Worm (Caenorhabditis elegans) whole organism, L1 larva: ENCODE data around the gene srd-38.
A peak's percentile ranks its signal among the peaks of the same experiment; 100 is the strongest.

Source experiments
- C04F5.9 ChIP-seq: sonication (generic microtip); optimal IDR thresholded peaks from 2 replicates; lab custom pipeline; 2016; ENCODE audit warnings: missing genetic modification characterization, missing compliant biosample characterization
- C34B4.2 ChIP-seq: sonication (generic microtip); optimal IDR thresholded peaks from 2 replicates; lab custom pipeline; 2017; ENCODE audit warnings: mild to moderate bottlenecking, missing genetic modification characterization, missing compliant biosample characterization
- aha-1 ChIP-seq: fragments of 150-350 bp; optimal IDR thresholded peaks from 2 replicates; lab custom pipeline; 2014; ENCODE audit warnings: missing biosample characterization, missing genetic modification characterization
- aly-2 ChIP-seq: fragments of 150-350 bp; optimal IDR thresholded peaks from 2 replicates; lab custom pipeline; 2014; ENCODE audit warnings: missing biosample characterization, missing genetic modification characterization
- ceh-63 ChIP-seq: fragments of 200-800 bp; sonication (Bioruptor generic); optimal IDR thresholded peaks from 2 replicates; lab custom pipeline; 2018; ENCODE audit warnings: mild to moderate bottlenecking, missing genetic modification characterization, missing compliant biosample characterization
- ceh-8 ChIP-seq: fragments of 200-800 bp; sonication (Bioruptor generic); optimal IDR thresholded peaks from 2 replicates; lab custom pipeline; 2018; ENCODE audit warnings: mild to moderate bottlenecking, missing genetic modification characterization, moderate library complexity, missing compliant biosample characterization
- ceh-82 ChIP-seq, 3 experiments: fragments of 150-350 bp in 1 of 3; sonication (generic microtip) in 2 of 3; optimal IDR thresholded peaks; 2 replicates each; lab custom pipeline; 2014 to 2017; ENCODE audit warnings: missing biosample characterization in 3 of 3, missing genetic modification characterization in 3 of 3
- ces-1 ChIP-seq: fragments of 150-350 bp; optimal IDR thresholded peaks from 2 replicates; lab custom pipeline; 2014; ENCODE audit warnings: missing biosample characterization, missing genetic modification reagents, missing genetic modification characterization
- dsc-1 ChIP-seq: sonication (generic microtip); optimal IDR thresholded peaks from 2 replicates; lab custom pipeline; 2016; ENCODE audit warnings: mild to moderate bottlenecking, missing genetic modification characterization, missing compliant biosample characterization
- efl-1 ChIP-seq, 4 experiments: fragments of 150-350 bp; optimal IDR thresholded peaks in 3 of 4; peaks in 1 of 4; 1 replicate in 1 of 4; 2 replicates in 3 of 4; lab custom pipeline; 2014; ENCODE audit warnings: missing biosample characterization in 2 of 4, missing genetic modification characterization in 2 of 4, missing genetic modification reagents in 2 of 4
- egl-27 ChIP-seq, 2 experiments: fragments of 150-350 bp in 1 of 2; sonication (generic microtip); optimal IDR thresholded peaks; 3 replicates each; lab custom pipeline; 2017 to 2018; ENCODE audit warnings: missing biosample characterization in 2 of 2, missing genetic modification characterization in 2 of 2, missing genetic modification reagents in 2 of 2
- elt-2 ChIP-seq: sonication (generic microtip); optimal IDR thresholded peaks from 2 replicates; lab custom pipeline; 2016; ENCODE audit warnings: missing genetic modification characterization, mild to moderate bottlenecking, inconsistent platforms, missing compliant biosample characterization, missing genetic modification reagents
- elt-3 ChIP-seq, 6 experiments: fragments of 150-350 bp in 1 of 6; sonication (generic microtip); optimal IDR thresholded peaks; 2 replicates each; lab custom pipeline; 2017 to 2018; ENCODE audit warnings: missing biosample characterization in 6 of 6, missing genetic modification characterization in 6 of 6, inconsistent platforms in 1 of 6
- ets-5 ChIP-seq: fragments of 200-800 bp; sonication (Bioruptor generic); IDR thresholded peaks from 2 replicates; pipeline ENCODE4 v1.3.6; 2022; ENCODE audit warnings: missing genetic modification characterization, missing compliant biosample characterization
- fkh-10 ChIP-seq: sonication (generic microtip); optimal IDR thresholded peaks from 2 replicates; lab custom pipeline; 2017; ENCODE audit warnings: missing biosample characterization, missing genetic modification reagents, missing genetic modification characterization
- fkh-8 ChIP-seq: sonication (generic microtip); optimal IDR thresholded peaks from 2 replicates; lab custom pipeline; 2016; ENCODE audit warnings: mild to moderate bottlenecking, missing genetic modification characterization, missing compliant biosample characterization
- grh-1 ChIP-seq: fragments of 200-800 bp; sonication (Bioruptor generic); IDR thresholded peaks from 2 replicates; pipeline ENCODE4 v1.3.6; 2022; ENCODE audit warnings: missing genetic modification reagents, missing genetic modification characterization, missing compliant biosample characterization
- hlh-17 ChIP-seq: fragments of 200-800 bp; sonication (Bioruptor generic); optimal IDR thresholded peaks from 2 replicates; lab custom pipeline; 2018; ENCODE audit warnings: missing genetic modification characterization, mild to moderate bottlenecking, missing compliant biosample characterization, moderate library complexity, borderline replicate concordance
- hlh-4 ChIP-seq: sonication (generic microtip); optimal IDR thresholded peaks from 2 replicates; lab custom pipeline; 2016; ENCODE audit warnings: mild to moderate bottlenecking, missing genetic modification characterization, missing compliant biosample characterization
- hpl-2 ChIP-seq: fragments of 150-350 bp; optimal IDR thresholded peaks from 2 replicates; lab custom pipeline; 2014; ENCODE audit warnings: missing biosample characterization, missing genetic modification reagents, missing genetic modification characterization
- irx-1 ChIP-seq: sonication (generic microtip); optimal IDR thresholded peaks from 2 replicates; lab custom pipeline; 2016; ENCODE audit warnings: missing genetic modification characterization, missing compliant biosample characterization
- isw-1 ChIP-seq: fragments of 200-800 bp; sonication (Bioruptor generic); IDR thresholded peaks from 2 replicates; pipeline ENCODE4 v1.3.6; 2022; ENCODE audit warnings: missing genetic modification characterization, missing compliant biosample characterization
- jun-1 ChIP-seq: fragments of 150-350 bp; optimal IDR thresholded peaks from 2 replicates; lab custom pipeline; 2014; ENCODE audit warnings: missing biosample characterization, missing genetic modification reagents, missing genetic modification characterization
- lin-13 ChIP-seq: fragments of 150-350 bp; optimal IDR thresholded peaks from 2 replicates; lab custom pipeline; 2014; ENCODE audit warnings: missing biosample characterization, missing genetic modification reagents, missing genetic modification characterization
- lin-14 ChIP-seq: fragments of 200-800 bp; sonication (Bioruptor generic); optimal IDR thresholded peaks from 2 replicates; lab custom pipeline; 2018; ENCODE audit warnings: mild to moderate bottlenecking, missing genetic modification characterization, moderate library complexity, missing compliant biosample characterization
- lin-15B ChIP-seq: fragments of 150-350 bp; sonication (generic microtip); optimal IDR thresholded peaks from 3 replicates; lab custom pipeline; 2014; ENCODE audit warnings: missing biosample characterization, missing genetic modification characterization
- mdl-1 ChIP-seq, 2 experiments: fragments of 150-350 bp; optimal IDR thresholded peaks; 2 replicates each; lab custom pipeline; 2014 to 2017; ENCODE audit warnings: missing biosample characterization in 2 of 2, missing genetic modification characterization in 2 of 2, inconsistent platforms in 1 of 2
- nhr-19 ChIP-seq: fragments of 200-800 bp; sonication (Bioruptor generic); conservative IDR thresholded peaks from 2 replicates; pipeline ENCODE4 v1.3.6; 2022; ENCODE audit warnings: missing genetic modification characterization, missing compliant biosample characterization
- nhr-20 ChIP-seq: sonication (generic microtip); optimal IDR thresholded peaks from 2 replicates; lab custom pipeline; 2016; ENCODE audit warnings: mild to moderate bottlenecking, missing genetic modification characterization, missing compliant biosample characterization
- nhr-237 ChIP-seq: fragments of 150-350 bp; optimal IDR thresholded peaks from 2 replicates; lab custom pipeline; 2014; ENCODE audit warnings: missing biosample characterization, missing genetic modification characterization
- nhr-71 ChIP-seq: sonication (generic microtip); optimal IDR thresholded peaks from 2 replicates; lab custom pipeline; 2016; ENCODE audit warnings: mild to moderate bottlenecking, missing genetic modification characterization, moderate library complexity, missing compliant biosample characterization
- nhr-77 ChIP-seq: fragments of 150-350 bp; optimal IDR thresholded peaks from 2 replicates; lab custom pipeline; 2014; ENCODE audit warnings: missing biosample characterization, missing genetic modification characterization
- nhr-84 ChIP-seq: sonication (generic microtip); optimal IDR thresholded peaks from 2 replicates; lab custom pipeline; 2017; ENCODE audit warnings: missing biosample characterization, missing genetic modification characterization
- nhr-85 ChIP-seq: sonication (generic microtip); peaks from one replicate; lab custom pipeline; 2016; ENCODE audit warnings: missing genetic modification characterization, inconsistent platforms, missing compliant biosample characterization
- nhr-90 ChIP-seq: sonication (generic microtip); optimal IDR thresholded peaks from 2 replicates; lab custom pipeline; 2016; ENCODE audit warnings: mild to moderate bottlenecking, missing genetic modification characterization, missing compliant biosample characterization; ENCODE audit not compliant: poor library complexity
- pax-3 ChIP-seq: fragments of 200-800 bp; sonication (Bioruptor generic); optimal IDR thresholded peaks from 2 replicates; lab custom pipeline; 2018; ENCODE audit warnings: mild to moderate bottlenecking, missing genetic modification characterization, moderate library complexity, missing compliant biosample characterization
- rnt-1 ChIP-seq: sonication (generic microtip); optimal IDR thresholded peaks from 2 replicates; lab custom pipeline; 2016; ENCODE audit warnings: mild to moderate bottlenecking, missing genetic modification characterization, moderate library complexity, missing compliant biosample characterization
- snpc-4 ChIP-seq: fragments of 150-350 bp; optimal IDR thresholded peaks from 2 replicates; lab custom pipeline; 2014; ENCODE audit warnings: missing biosample characterization, missing genetic modification characterization
- snu-23 ChIP-seq: sonication (generic microtip); optimal IDR thresholded peaks from 2 replicates; lab custom pipeline; 2016; ENCODE audit warnings: missing genetic modification characterization, missing compliant biosample characterization
- sptf-1 ChIP-seq: fragments of 150-350 bp; optimal IDR thresholded peaks from 2 replicates; lab custom pipeline; 2014; ENCODE audit warnings: missing biosample characterization, missing genetic modification characterization
- tbx-2 ChIP-seq: sonication (generic microtip); optimal IDR thresholded peaks from 2 replicates; lab custom pipeline; 2016; ENCODE audit warnings: missing genetic modification characterization, missing compliant biosample characterization
- tlp-1 ChIP-seq: fragments of 150-350 bp; optimal IDR thresholded peaks from 2 replicates; lab custom pipeline; 2014; ENCODE audit warnings: missing biosample characterization, missing genetic modification characterization
- unc-30 ChIP-seq: sonication (generic microtip); optimal IDR thresholded peaks from 2 replicates; lab custom pipeline; 2017; ENCODE audit warnings: missing biosample characterization, missing genetic modification characterization
- unc-86 ChIP-seq: sonication (generic microtip); optimal IDR thresholded peaks from 2 replicates; lab custom pipeline; 2016; ENCODE audit warnings: missing genetic modification characterization, missing compliant biosample characterization
- vab-15 ChIP-seq: sonication (generic microtip); optimal IDR thresholded peaks from 2 replicates; lab custom pipeline; 2017; ENCODE audit warnings: missing genotype, mild to moderate bottlenecking, missing genetic modification characterization, missing compliant biosample characterization
- ztf-11 ChIP-seq, 2 experiments: sonication (generic microtip); optimal IDR thresholded peaks; 2 replicates each; lab custom pipeline; 2016 to 2017; ENCODE audit warnings: missing genetic modification characterization in 2 of 2, missing biosample characterization in 1 of 2, missing compliant biosample characterization in 1 of 2

srd-38 gene

ce11 chrX:13331386-13331785 is 39.8 kb downstream of the srd-38 start, which contains the start of gene sir-2.3:
Gene sir-2.3, plus strand, starts transcription at chrX:13331686.
- TF ChIP-seq aly-2 (tag; lab: Kevin White, UChicago) (no peak), grh-1 (GFP tag; lab: Robert Waterston, UW) (no peak), jun-1 (tag; lab: Kevin White, UChicago) (no peak)
- TF ChIP-seq, all 84 proteins: peak for 0

ce11 chrX:13333835-13334234 is 42.2 kb downstream of the srd-38 start, which contains the start of gene F46G10.4:
Gene F46G10.4, plus strand, starts transcription at chrX:13334046.
- TF ChIP-seq ets-5 (GFP tag; lab: Robert Waterston, UW) (no peak), elt-2 (tag; lab: Kevin White, UChicago) (peak; percentile 23), hlh-17 (GFP tag; lab: Kevin White, UChicago) (no peak), vab-15 (tag; lab: Kevin White, UChicago) (no peak)

DNA sequence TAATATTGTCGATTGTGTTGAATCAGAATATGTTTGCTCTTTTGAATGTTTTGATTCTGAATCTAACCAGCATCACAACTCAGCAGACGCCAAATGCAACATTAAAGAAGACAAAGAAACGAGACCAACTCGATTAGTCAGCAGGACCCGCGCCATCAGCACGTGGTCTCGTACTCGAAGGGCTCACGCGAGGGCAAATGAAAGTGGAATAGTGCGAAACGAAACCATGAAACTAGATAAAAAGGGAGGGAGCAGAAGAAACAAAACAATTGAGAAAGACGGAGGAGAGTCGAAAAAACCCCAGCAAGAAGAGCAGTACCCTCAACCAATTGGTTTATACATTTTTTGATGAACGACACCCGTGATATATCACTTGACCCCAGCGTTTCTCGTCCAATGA is 45.4 kb downstream of the srd-38 start:
- TF ChIP-seq dsc-1 (tag; lab: Kevin White, UChicago) (peak; percentile 40), nhr-85 (tag; lab: Kevin White, UChicago) (no peak), snu-23 (peak; percentile 59), ceh-82 (tag; optimal IDR thresholded peaks at IDR 0.05; lab: Kevin White, UChicago) (peak in 1 of 3 experiments; percentile 27), snpc-4 (tag; lab: Kevin White, UChicago) (no peak), fkh-10 (GFP tag; lab: Kevin White, UChicago) (no peak), nhr-90 (no peak), unc-86 (tag; lab: Kevin White, UChicago) (no peak), ets-5 (GFP tag; lab: Robert Waterston, UW) (no peak), ceh-8 (GFP tag; lab: Kevin White, UChicago) (no peak), lin-14 (peak; percentile 85), tbx-2 (tag; lab: Kevin White, UChicago) (peak; percentile 47), nhr-237 (tag; lab: Kevin White, UChicago) (no peak), tlp-1 (tag; lab: Kevin White, UChicago) (no peak), aly-2 (tag; lab: Kevin White, UChicago) (no peak), ceh-63 (GFP tag; lab: Kevin White, UChicago) (no peak), nhr-19 (GFP tag; lab: Robert Waterston, UW) (peak; percentile 54), jun-1 (tag; lab: Kevin White, UChicago) (no peak), irx-1 (tag; lab: Kevin White, UChicago) (no peak), aha-1 (tag; lab: Kevin White, UChicago) (no peak), ztf-11 (tag; optimal IDR thresholded peaks at IDR 0.05; lab: Kevin White, UChicago) (no peak), pax-3 (no peak), ces-1 (no peak), C34B4.2 (tag; lab: Kevin White, UChicago) (no peak), fkh-8 (tag; lab: Kevin White, UChicago) (no peak), C04F5.9 (tag; lab: Kevin White, UChicago) (no peak), mdl-1 (tag; optimal IDR thresholded peaks at IDR 0.05; lab: Kevin White, UChicago) (peak in 1 of 2 experiments; percentile 70), egl-27 (tag; optimal IDR thresholded peaks at IDR 0.05; lab: Kevin White, UChicago) (no peak), nhr-77 (tag; lab: Kevin White, UChicago) (no peak), unc-30 (tag; lab: Kevin White, UChicago) (no peak), hpl-2 (GFP tag; lab: Kevin White, UChicago) (no peak), lin-15B (tag; lab: Kevin White, UChicago) (no peak), hlh-17 (GFP tag; lab: Kevin White, UChicago) (no peak), hlh-4 (tag; lab: Kevin White, UChicago) (no peak), lin-13 (GFP tag; lab: Kevin White, UChicago) (no peak), sptf-1 (tag; lab: Kevin White, UChicago) (no peak), rnt-1 (tag; lab: Kevin White, UChicago) (peak; percentile 70), nhr-20 (tag; lab: Kevin White, UChicago) (peak; percentile 50), elt-3 (tag; optimal IDR thresholded peaks at IDR 0.05; lab: Kevin White, UChicago) (no peak), grh-1 (GFP tag; lab: Robert Waterston, UW) (no peak), nhr-71 (peak; percentile 84), efl-1 (optimal IDR thresholded peaks at IDR 0.05; lab: Kevin White, UChicago) (peak in 1 of 2 experiments; percentile 0), efl-1 (GFP tag; optimal IDR thresholded peaks at IDR 0.05 in 1 of 2; lab: Kevin White, UChicago) (peak in 1 of 2 experiments; percentile 19), nhr-84 (tag; lab: Kevin White, UChicago) (no peak), isw-1 (GFP tag; lab: Robert Waterston, UW) (no peak), vab-15 (tag; lab: Kevin White, UChicago) (peak; percentile 43)
